Worm (Caenorhabditis elegans) whole organism, dauer: ENCODE results near the gene spe-44.
"Not testable (repeated sequence)": the region's sequence is repeated elsewhere in the genome, so short reads cannot be mapped to it uniquely, and the experiment has no call there.

Experiments used
- unc-62 ChIP-seq: sonication (generic microtip); optimal IDR thresholded peaks from 2 replicates; lab custom pipeline; 2017; ENCODE audit warnings: missing biosample characterization, missing genetic modification reagents, missing genetic modification characterization

spe-44 gene

DNA sequence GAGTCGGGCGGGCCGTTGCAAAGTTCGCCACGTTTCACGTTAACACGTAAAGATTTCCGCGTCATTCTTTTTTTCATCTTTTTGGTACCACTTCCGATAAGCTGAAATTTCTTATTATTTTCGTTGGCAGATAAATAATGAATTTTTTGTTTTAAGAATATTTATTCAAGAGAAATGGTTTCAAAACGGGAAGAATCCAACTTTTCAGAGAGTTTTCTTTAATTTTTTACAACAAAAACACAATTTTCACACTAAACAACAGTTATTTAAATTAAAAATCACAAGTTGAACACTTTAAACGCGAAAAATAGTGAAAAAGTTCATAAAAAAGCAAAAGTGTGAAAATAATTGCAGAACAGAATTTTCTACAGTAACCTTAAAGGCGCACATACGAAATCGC is at the start of gene spe-44:
spe-44 (minus strand) TSS at position 101 of the 400 bp plus-strand sequence.
- no peak for TF ChIP-seq unc-62 (GFP tag; lab: Kevin White, UChicago)

DNA sequence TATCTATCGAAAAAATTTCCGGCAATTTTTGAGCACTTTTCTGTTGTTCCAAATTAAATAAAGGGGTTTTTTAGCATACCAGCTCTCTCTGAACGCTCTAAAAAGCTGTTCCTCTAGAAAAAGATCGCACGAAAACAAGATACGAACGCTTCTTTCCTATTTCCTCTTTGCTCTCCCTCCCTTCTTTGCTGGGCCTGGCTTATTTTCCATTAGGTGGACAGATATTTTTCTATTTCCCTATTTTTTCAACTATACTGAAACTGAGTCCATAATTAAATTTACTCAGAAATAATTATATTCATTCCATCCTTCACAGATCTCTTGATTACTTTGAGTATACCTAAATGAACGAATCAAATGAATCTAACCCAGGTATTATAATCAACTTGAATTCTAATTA is 47.9 kb upstream of the spe-44 start, which contains the start of gene sru-18:
sru-18 (plus strand) TSS at position 301 of the 400 bp plus-strand sequence.
- TF ChIP-seq unc-62 (GFP tag; lab: Kevin White, UChicago): no peak

DNA sequence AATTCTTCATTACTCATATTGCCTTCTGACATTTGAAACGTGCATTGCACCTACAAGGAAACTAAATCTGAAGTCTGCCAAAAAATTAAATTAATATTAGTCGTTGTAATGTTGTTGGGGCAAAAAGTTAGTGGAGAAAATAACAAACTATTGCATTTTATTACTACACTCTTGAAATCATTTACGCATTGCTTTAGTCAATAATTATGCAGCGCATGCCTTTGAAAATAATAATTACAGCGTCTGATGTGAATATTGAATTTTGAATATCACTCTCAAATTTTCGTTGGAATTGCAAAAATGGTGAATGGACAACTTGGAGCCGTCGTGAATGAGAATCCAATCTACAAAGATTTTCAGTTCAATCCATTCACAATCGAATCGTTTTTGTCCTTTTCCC is 44.2 kb upstream of the spe-44 start, which contains the start of gene sru-19:
sru-19 (plus strand) TSS at position 301 of the 400 bp plus-strand sequence.
- no peak for TF ChIP-seq unc-62 (GFP tag; lab: Kevin White, UChicago)

DNA sequence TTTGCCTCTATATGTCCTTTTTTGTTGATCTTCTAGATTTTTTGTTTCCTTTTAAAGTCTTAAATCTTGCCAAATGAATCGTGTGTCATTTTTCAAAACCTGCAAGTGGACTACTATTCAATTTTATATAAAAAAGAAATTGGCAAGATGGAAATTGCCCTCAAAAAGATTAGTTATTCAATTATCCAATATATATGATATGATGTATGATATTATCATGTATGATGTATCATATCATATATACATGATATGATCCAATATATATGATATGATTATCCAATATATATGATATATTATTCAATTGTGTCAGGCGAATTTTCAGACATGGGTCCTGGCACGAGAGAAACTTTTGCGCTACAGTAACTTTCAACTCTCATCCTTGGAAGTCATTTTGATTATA is 41.2 kb upstream of the spe-44 start, which contains the start of gene sru-20:
sru-20 (plus strand) TSS at position 301 of the 400 bp plus-strand sequence.
- no peak for TF ChIP-seq unc-62 (GFP tag; lab: Kevin White, UChicago)

DNA sequence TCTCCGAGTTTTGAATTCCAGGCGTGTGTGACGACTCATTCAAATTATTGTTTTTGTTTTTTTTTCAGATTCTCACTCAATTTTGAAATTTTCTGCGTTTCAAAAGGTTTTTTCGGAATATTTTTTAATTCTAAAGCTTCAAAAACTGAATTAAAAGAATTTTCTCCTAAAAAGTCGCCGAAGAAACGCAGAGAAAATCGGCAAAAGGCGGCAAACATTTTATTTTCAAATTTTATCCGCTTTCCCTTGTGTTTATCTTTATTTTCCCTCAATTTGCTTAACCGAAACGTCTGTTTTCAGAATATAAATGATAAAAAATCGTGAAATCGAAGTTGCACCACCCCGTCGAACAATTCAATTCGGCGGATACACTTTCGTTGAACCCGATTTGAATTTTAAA is 36.5 kb upstream of the spe-44 start, which contains the start of gene him-6:
him-6 (plus strand) TSS at position 301 of the 400 bp plus-strand sequence.
- no peak for TF ChIP-seq unc-62 (GFP tag; lab: Kevin White, UChicago)

DNA sequence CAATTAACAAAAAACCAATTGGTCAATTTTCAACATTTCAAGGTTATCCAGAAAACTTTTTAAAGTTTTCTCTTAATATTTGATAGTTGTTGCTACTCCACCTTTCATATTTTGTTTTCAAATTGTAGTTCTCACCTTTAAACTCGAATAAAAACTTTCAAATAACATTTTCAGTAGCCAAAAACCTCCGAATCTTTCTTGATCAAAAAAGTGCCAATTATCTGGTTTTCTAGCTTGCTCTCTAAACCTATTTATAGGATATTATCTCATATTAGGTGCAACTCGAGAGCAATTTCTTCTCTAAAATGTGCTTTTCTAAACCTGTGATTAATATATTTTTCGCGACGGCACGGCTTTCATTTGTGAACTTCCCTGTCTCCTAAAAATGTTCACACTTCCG is 33.2 kb upstream of the spe-44 start, which contains the start of gene sru-26:
sru-26 (plus strand) TSS at position 301 of the 400 bp plus-strand sequence.
- no peak for TF ChIP-seq unc-62 (GFP tag; lab: Kevin White, UChicago)

DNA sequence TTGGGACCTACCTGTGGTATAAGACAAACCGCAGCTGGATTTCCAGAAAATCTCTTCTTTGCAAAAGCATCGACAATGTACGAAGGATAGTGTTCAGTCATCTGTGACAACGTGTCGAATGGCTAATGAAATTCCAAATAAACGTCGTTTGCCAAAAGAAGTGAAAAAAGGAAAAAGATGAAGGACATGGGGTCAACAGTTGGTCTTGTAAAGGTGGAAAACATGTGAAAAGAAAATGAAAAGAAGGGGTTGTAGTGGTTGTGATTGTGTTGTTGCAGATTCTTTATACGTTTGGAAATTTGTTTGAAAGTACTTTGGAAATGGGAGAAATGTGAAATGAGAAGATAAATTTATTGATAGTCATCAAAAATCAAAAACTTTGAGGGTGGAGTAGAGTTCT is 30.5 kb upstream of the spe-44 start, which contains the start of gene T04A11.4:
T04A11.4 (minus strand) TSS at position 101 of the 400 bp plus-strand sequence.
- not testable (repeated sequence) for TF ChIP-seq unc-62 (GFP tag; lab: Kevin White, UChicago)

DNA sequence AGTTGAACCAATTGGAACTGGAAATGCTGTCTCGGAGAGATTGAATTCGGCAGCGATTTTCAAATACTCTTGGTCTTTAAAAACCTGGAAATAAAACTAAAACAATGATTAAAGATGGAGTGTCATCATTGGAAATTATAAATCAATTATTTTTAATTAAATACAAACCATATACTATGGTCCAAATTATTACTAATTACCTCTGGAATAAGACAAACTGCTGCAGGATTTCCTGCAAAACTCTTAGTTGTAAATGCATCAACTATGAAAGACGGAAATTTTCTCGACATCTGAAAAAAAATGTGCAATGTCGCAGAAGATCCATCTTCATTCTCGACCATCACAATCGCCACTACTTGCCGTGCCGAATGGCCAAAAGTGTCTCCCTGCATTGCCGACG is 24.7 kb upstream of the spe-44 start, which contains the start of gene igdb-1:
igdb-1 (plus strand) TSS at position 301 of the 400 bp plus-strand sequence.
- not testable (repeated sequence) for TF ChIP-seq unc-62 (GFP tag; lab: Kevin White, UChicago)

DNA sequence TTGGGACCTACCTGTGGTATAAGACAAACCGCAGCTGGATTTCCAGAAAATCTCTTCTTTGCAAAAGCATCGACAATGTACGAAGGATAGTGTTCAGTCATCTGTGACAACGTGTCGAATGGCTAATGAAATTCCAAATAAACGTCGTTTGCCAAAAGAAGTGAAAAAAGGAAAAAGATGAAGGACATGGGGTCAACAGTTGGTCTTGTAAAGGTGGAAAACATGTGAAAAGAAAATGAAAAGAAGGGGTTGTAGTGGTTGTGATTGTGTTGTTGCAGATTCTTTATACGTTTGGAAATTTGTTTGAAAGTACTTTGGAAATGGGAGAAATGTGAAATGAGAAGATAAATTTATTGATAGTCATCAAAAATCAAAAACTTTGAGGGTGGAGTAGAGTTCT is 22.9 kb upstream of the spe-44 start, which contains the start of gene T04A11.1:
T04A11.1 (minus strand) TSS at position 101 of the 400 bp plus-strand sequence.
- TF ChIP-seq unc-62 (GFP tag; lab: Kevin White, UChicago): not testable (repeated sequence)

DNA sequence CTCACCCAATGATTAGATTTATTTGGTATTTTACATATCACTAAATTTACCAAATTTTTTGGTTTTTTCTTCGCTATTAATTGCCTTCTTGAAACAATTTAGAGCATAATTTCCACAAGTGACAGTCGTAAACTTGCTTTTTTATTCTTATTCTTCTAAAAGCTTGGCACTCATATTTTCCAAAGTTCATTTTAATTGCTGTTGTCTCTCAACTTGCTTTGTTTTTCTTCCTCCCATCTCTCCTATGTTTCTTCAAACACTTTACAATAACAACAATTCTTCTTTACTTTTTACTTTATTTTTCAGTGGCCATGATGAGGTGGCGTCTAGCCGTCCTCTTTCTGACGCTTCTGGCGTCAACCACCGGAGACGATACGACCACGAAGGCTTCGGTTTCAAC is 14.3 kb upstream of the spe-44 start, which contains the start of gene igdb-2:
igdb-2 (plus strand) TSS at position 301 of the 400 bp plus-strand sequence.
- TF ChIP-seq unc-62 (GFP tag; lab: Kevin White, UChicago): no peak

DNA sequence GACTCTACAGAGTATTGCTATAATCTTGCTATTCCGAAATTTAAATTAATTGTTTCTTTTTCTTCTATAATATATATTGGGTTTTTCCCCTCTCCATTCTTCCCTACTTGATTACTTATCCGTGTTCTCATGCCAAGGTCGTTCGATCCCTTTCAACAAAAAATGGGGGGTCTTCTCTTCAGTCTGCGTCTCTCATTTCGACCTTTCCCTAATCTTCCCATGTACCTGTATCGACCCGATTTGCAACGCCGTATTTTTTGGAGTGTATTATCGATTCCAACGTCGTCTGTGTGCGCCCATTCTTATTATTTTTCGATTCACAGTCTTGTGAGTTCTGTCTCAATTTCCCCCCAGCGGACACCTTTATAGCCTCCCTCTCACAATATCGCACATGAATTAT is 13.7 kb upstream of the spe-44 start:
- no peak for TF ChIP-seq unc-62 (GFP tag; lab: Kevin White, UChicago)

DNA sequence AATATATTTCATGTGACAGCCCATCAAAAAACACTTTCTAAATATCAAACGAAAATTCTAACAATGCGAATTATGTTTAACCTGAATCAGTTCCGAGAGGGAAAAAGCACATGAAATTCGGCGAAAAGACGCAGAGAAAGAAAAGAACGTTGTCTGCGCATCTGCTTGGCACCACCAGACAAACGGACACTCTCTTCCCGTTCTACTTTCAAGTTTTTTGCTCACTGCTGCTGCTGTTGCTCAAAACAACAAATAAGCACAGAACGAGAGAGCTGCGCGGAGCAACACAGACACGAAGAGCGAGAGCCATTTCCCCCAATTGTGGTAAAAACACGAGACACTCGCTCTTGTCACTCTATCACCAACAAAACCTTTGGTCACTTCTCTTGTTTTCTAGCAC is 10.8 kb upstream of the spe-44 start:
- no peak for TF ChIP-seq unc-62 (GFP tag; lab: Kevin White, UChicago)

DNA sequence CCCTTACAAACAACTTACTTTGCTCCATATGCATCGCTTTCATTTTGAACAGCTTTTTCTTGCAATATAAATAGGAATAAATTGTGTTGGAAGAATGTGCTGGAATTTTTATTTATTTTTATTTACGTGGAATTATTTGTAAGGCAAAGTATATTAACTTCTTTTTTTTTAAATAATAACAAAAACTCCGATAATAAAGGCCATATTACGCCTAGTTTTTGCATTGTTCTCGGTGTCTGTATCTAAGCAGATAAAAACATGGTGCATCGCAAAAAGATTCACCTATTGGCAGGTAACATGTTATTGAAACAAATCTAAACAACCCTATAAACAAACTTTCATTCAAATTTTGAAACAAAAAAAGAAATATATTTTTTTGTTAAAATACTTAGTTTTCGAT is 9.4 kb upstream of the spe-44 start, which contains the start of gene C25G4.8:
C25G4.8 (minus strand) TSS at position 101 of the 400 bp plus-strand sequence.
- no peak for TF ChIP-seq unc-62 (GFP tag; lab: Kevin White, UChicago)

DNA sequence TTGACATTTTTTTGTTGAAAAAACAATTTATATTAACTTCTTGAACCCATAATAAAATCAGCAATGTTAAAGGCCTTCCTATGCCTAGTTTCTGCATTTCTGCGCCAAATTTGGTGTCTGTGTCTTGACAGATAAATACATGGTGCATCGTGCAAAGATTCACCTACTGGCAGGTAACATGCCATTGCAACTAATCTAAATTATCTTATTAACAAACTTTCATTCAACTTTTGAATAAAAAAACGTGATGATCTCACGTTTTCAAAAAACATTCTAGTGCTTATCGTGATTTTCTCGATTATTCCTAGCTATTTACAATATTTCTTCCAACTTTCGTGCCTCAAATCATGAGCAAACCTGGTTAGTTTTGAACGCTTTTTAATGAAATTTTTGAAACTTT is 2.6 kb upstream of the spe-44 start, which contains the start of gene C25G4.7:
C25G4.7 (plus strand) TSS at position 301 of the 400 bp plus-strand sequence.
- no peak for TF ChIP-seq unc-62 (GFP tag; lab: Kevin White, UChicago)

DNA sequence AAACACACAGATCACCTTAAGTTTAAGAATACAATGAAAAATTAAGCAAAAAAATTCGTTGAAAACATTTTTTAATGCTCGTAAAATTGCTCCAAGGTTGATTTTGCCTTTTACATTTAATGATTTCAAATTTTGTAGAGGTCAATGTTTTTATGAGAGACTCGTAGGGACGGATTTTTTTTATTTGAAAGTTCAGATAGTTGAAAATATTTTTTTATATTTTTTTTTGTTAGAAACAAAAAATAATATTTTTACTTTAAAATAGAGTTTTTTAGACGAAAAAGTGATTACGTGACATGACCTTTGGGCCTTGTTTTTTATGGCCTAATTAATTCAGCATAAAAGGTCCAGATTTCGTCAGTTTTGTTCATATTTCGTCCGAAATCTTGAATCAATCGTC is 735 bp upstream of the spe-44 start, which contains the start of gene smz-1:
smz-1 (plus strand) TSS at position 301 of the 400 bp plus-strand sequence.
- TF ChIP-seq unc-62 (GFP tag; lab: Kevin White, UChicago): no peak

DNA sequence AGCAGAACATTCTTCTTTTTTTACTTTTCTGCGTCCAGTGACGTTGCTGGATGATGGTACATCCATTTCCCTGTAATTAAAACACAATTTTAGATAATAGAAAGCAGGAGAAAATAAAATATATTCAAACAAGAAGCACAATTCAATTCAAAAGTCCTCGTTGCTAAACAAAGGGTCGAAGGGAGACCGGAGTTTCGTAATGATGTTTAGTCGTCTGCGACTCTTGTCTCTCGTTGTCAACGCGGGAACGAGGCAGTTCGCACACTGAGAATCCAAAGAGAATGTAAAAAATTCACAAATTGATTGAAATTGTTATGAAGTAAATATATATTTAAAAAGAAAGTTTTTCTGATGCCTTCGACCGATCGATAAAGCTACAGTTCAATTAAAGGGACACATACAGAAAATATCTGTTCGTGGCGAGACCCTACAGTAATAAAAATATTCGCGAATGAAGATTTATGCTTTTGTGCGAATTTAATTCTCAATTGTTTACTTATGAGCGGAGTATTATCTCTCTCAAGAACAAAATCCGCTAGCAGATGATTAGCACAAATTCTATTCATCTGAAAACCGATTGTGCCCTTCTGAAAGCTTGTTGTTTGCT is 2.7 kb downstream of the spe-44 start, which contains the start of gene dpy-26:
dpy-26 (minus strand) TSS at position 111 of the 607 bp plus-strand sequence.
- TF ChIP-seq unc-62 (GFP tag; lab: Kevin White, UChicago): no peak
